Fruit fly (Drosophila melanogaster) whole organism, prepupa: ENCODE measurements around the gene Septin4.
A peak's percentile ranks its signal among the peaks of the same experiment; 100 is the strongest.

ENCODE experiments used
- CG10669 ChIP-seq: fragments of 200-800 bp; sonication (Bioruptor generic); optimal IDR thresholded peaks from 3 replicates; lab custom pipeline; 2018; ENCODE audit warnings: missing biosample characterization, mild to moderate bottlenecking, missing genetic modification characterization, moderate library complexity
- CG11294 ChIP-seq: fragments of 200-800 bp; sonication (Bioruptor generic); IDR thresholded peaks from 2 replicates; pipeline ENCODE4 v1.3.6; 2022; ENCODE audit warnings: missing biosample characterization, missing genetic modification characterization
- CG11762 ChIP-seq: fragments of 200-800 bp; sonication (Bioruptor generic); optimal IDR thresholded peaks from 3 replicates; lab custom pipeline; 2016; ENCODE audit warnings: missing biosample characterization, missing genetic modification characterization; ENCODE audit not compliant: insufficient read depth
- CG15336 ChIP-seq: fragments of 200-800 bp; sonication (Bioruptor generic); IDR thresholded peaks from 2 replicates; pipeline ENCODE4 v1.3.6; 2022; ENCODE audit warnings: missing biosample characterization, missing genetic modification characterization
- CG1621 ChIP-seq: fragments of 200-800 bp; sonication (Bioruptor generic); optimal IDR thresholded peaks from 3 replicates; lab custom pipeline; 2018; ENCODE audit warnings: missing biosample characterization, mild to moderate bottlenecking, missing genetic modification characterization
- CG16779 ChIP-seq: fragments of 200-800 bp; sonication (Bioruptor generic); optimal IDR thresholded peaks from 3 replicates; lab custom pipeline; 2017; ENCODE audit warnings: missing biosample characterization, mild to moderate bottlenecking, missing genetic modification characterization
- CG3032 ChIP-seq: fragments of 200-800 bp; optimal IDR thresholded peaks from 2 replicates; lab custom pipeline; 2019; ENCODE audit warnings: missing biosample characterization, mild to moderate bottlenecking, missing genetic modification characterization, moderate library complexity
- CG31627 ChIP-seq: fragments of 200-800 bp; sonication (Bioruptor generic); optimal IDR thresholded peaks from 3 replicates; lab custom pipeline; 2016; ENCODE audit warnings: missing biosample characterization, missing genetic modification characterization
- CG32006 ChIP-seq: fragments of 200-800 bp; sonication (Bioruptor generic); optimal IDR thresholded peaks from 3 replicates; lab custom pipeline; 2017; ENCODE audit warnings: missing biosample characterization, mild to moderate bottlenecking, missing genetic modification characterization
- CG34406 ChIP-seq: fragments of 200-800 bp; sonication (Bioruptor generic); optimal IDR thresholded peaks from 3 replicates; lab custom pipeline; 2016; ENCODE audit warnings: missing biosample characterization, missing genetic modification characterization
- CG3919 ChIP-seq: fragments of 200-800 bp; sonication (Bioruptor generic); optimal IDR thresholded peaks from 3 replicates; lab custom pipeline; 2016; ENCODE audit warnings: missing biosample characterization, missing genetic modification characterization
- CG4318 ChIP-seq: fragments of 200-800 bp; sonication (Bioruptor generic); optimal IDR thresholded peaks from 3 replicates; lab custom pipeline; 2017; ENCODE audit warnings: missing biosample characterization, mild to moderate bottlenecking, missing genetic modification characterization
- CG6276 ChIP-seq: fragments of 200-800 bp; sonication (Bioruptor generic); optimal IDR thresholded peaks from 2 replicates; lab custom pipeline; 2017; ENCODE audit warnings: missing biosample characterization, mild to moderate bottlenecking, missing genetic modification characterization
- CG6792 ChIP-seq: fragments of 200-800 bp; sonication (Bioruptor generic); optimal IDR thresholded peaks from 3 replicates; lab custom pipeline; 2016; ENCODE audit warnings: missing biosample characterization, missing genetic modification characterization
- CG6808 ChIP-seq: fragments of 200-800 bp; sonication (Bioruptor generic); optimal IDR thresholded peaks from 3 replicates; lab custom pipeline; 2017; ENCODE audit warnings: missing biosample characterization, missing genetic modification characterization, mild to moderate bottlenecking, moderate library complexity, missing genetic modification reagents
- CG6854 ChIP-seq: fragments of 200-800 bp; sonication (Bioruptor generic); optimal IDR thresholded peaks from 2 replicates; lab custom pipeline; 2017; ENCODE audit warnings: missing biosample characterization, mild to moderate bottlenecking, missing genetic modification characterization
- CG8319 ChIP-seq: fragments of 200-800 bp; sonication (Bioruptor generic); optimal IDR thresholded peaks from 3 replicates; lab custom pipeline; 2016; ENCODE audit warnings: missing biosample characterization, missing genetic modification characterization
- Eip78C ChIP-seq: fragments of 200-800 bp; sonication (Bioruptor generic); peaks from one replicate; lab custom pipeline; 2016; ENCODE audit warnings: missing biosample characterization, missing genetic modification characterization
- Eip93F ChIP-seq: fragments of 200-800 bp; sonication (Bioruptor generic); optimal IDR thresholded peaks from 2 replicates; lab custom pipeline; 2016; ENCODE audit warnings: missing biosample characterization, mild to moderate bottlenecking, missing genetic modification characterization
- Ets21C ChIP-seq: fragments of 200-800 bp; sonication (Bioruptor generic); optimal IDR thresholded peaks from 3 replicates; lab custom pipeline; 2016; ENCODE audit warnings: missing biosample characterization, missing genetic modification characterization
- Gug ChIP-seq: fragments of 200-800 bp; sonication (Bioruptor generic); IDR thresholded peaks from 2 replicates; pipeline ENCODE4 v1.3.6; 2022; ENCODE audit warnings: missing biosample characterization, missing genetic modification characterization
- Hr4 ChIP-seq: fragments of 200-800 bp; sonication (Bioruptor generic); optimal IDR thresholded peaks from 3 replicates; lab custom pipeline; 2016; ENCODE audit warnings: missing biosample characterization, missing genetic modification characterization
- Lpt ChIP-seq: fragments of 200-800 bp; sonication (Bioruptor generic); optimal IDR thresholded peaks from 3 replicates; lab custom pipeline; 2016; ENCODE audit warnings: missing biosample characterization, missing genetic modification characterization
- Met ChIP-seq: fragments of 200-800 bp; sonication (Bioruptor generic); optimal IDR thresholded peaks from 3 replicates; lab custom pipeline; 2016; ENCODE audit warnings: missing biosample characterization, missing genetic modification characterization
- OdsH ChIP-seq: fragments of 200-800 bp; sonication (Bioruptor generic); optimal IDR thresholded peaks from 3 replicates; lab custom pipeline; 2016; ENCODE audit warnings: missing biosample characterization, missing genetic modification characterization
- Smox ChIP-seq: fragments of 200-800 bp; sonication (Bioruptor generic); optimal IDR thresholded peaks from 3 replicates; lab custom pipeline; 2016; ENCODE audit warnings: missing biosample characterization, missing genetic modification characterization
- achi ChIP-seq: fragments of 200-800 bp; sonication (Bioruptor generic); optimal IDR thresholded peaks from 3 replicates; lab custom pipeline; 2016; ENCODE audit warnings: missing biosample characterization, missing genetic modification characterization
- acj6 ChIP-seq: fragments of 200-800 bp; sonication (Bioruptor generic); optimal IDR thresholded peaks from 3 replicates; lab custom pipeline; 2016; ENCODE audit warnings: missing biosample characterization, missing genetic modification characterization
- dsx ChIP-seq: fragments of 200-800 bp; optimal IDR thresholded peaks from 3 replicates; lab custom pipeline; 2019; ENCODE audit warnings: missing biosample characterization, mild to moderate bottlenecking, missing genetic modification characterization, moderate library complexity; ENCODE audit not compliant: poor library complexity, severe bottlenecking
- eg ChIP-seq: fragments of 200-800 bp; sonication (Bioruptor generic); IDR thresholded peaks from 3 replicates; pipeline ENCODE4 v1.3.6; 2022; ENCODE audit warnings: missing biosample characterization, missing genetic modification characterization
- esn ChIP-seq: fragments of 200-800 bp; sonication (Bioruptor generic); optimal IDR thresholded peaks from 2 replicates; lab custom pipeline; 2016; ENCODE audit warnings: missing biosample characterization, mild to moderate bottlenecking, missing genetic modification characterization, moderate library complexity
- fd85E ChIP-seq: fragments of 200-800 bp; sonication (Bioruptor generic); optimal IDR thresholded peaks from 3 replicates; lab custom pipeline; 2016; ENCODE audit warnings: missing biosample characterization, missing genetic modification characterization
- fkh ChIP-seq: fragments of 200-800 bp; sonication (Bioruptor generic); optimal IDR thresholded peaks from 3 replicates; lab custom pipeline; 2017; ENCODE audit warnings: missing biosample characterization, mild to moderate bottlenecking, missing genetic modification characterization, moderate library complexity
- lz ChIP-seq: fragments of 200-800 bp; sonication (Bioruptor generic); optimal IDR thresholded peaks from 3 replicates; lab custom pipeline; 2016; ENCODE audit warnings: missing biosample characterization, missing genetic modification characterization
- net ChIP-seq: fragments of 200-800 bp; sonication (Bioruptor generic); optimal IDR thresholded peaks from 3 replicates; lab custom pipeline; 2016; ENCODE audit warnings: missing biosample characterization, missing genetic modification characterization
- pdm3 ChIP-seq: fragments of 200-800 bp; sonication (Bioruptor generic); optimal IDR thresholded peaks from 3 replicates; lab custom pipeline; 2016; ENCODE audit warnings: missing biosample characterization, missing genetic modification characterization
- salr ChIP-seq, 2 experiments: fragments of 200-800 bp; sonication (Bioruptor generic); optimal IDR thresholded peaks; 3 replicates each; lab custom pipeline; 2016 to 2018; ENCODE audit warnings: missing biosample characterization in 2 of 2, missing genetic modification characterization in 2 of 2, mild to moderate bottlenecking in 1 of 2
- ss ChIP-seq, 2 experiments: fragments of 200-800 bp; sonication (Bioruptor generic); optimal IDR thresholded peaks; 2 replicates in 1 of 2; 3 replicates in 1 of 2; lab custom pipeline; 2017 to 2018; ENCODE audit warnings: mild to moderate bottlenecking in 2 of 2, missing biosample characterization in 2 of 2, missing genetic modification characterization in 2 of 2, moderate library complexity in 1 of 2
- svp ChIP-seq: fragments of 200-800 bp; sonication (Bioruptor generic); peaks from one replicate; lab custom pipeline; 2016; ENCODE audit warnings: missing biosample characterization, missing genetic modification characterization
- vri ChIP-seq: fragments of 200-800 bp; sonication (Bioruptor generic); optimal IDR thresholded peaks from 3 replicates; lab custom pipeline; 2016; ENCODE audit warnings: missing biosample characterization, mild to moderate bottlenecking, missing genetic modification characterization

The Septin4 gene

dm6 chrX:16734647-16735046 is 39.7 kb upstream of the Septin4 start, which contains the start of gene TwdlY:
TSS of gene TwdlY (plus strand) at chrX:16734947.
- TF ChIP-seq CG3032 (tag; lab: Kevin White, UChicago) (no peak), dsx (GFP tag; lab: Kevin White, UChicago) (no peak), CG6276 (GFP tag; lab: Kevin White, UChicago) (no peak), eg (GFP tag; lab: Robert Waterston, UW) (no peak), vri (no peak), acj6 (GFP tag; lab: Kevin White, UChicago) (no peak)

- no peak for TF ChIP-seq CG3919 (GFP tag; lab: Kevin White, UChicago)
- TF ChIP-seq CG32006 (GFP tag; lab: Kevin White, UChicago), result no peak
- no peak for TF ChIP-seq CG11294 (GFP tag; lab: Robert Waterston, UW)
- TF ChIP-seq CG16779, result no peak
- no peak for TF ChIP-seq Lpt
Observed at dm6 chrX:16733244-16733643, 38.3 kb upstream of the Septin4 start.

- TF ChIP-seq CG31627 (GFP tag; lab: Kevin White, UChicago) (no peak), salr (GFP tag; optimal IDR thresholded peaks at IDR 0.05; lab: Kevin White, UChicago) (no peak), CG4318 (GFP tag; lab: Kevin White, UChicago) (no peak), CG10669 (GFP tag; lab: Kevin White, UChicago) (no peak), esn (GFP tag; lab: Kevin White, UChicago) (no peak), Hr4 (GFP tag; lab: Kevin White, UChicago) (no peak), CG6792 (GFP tag; lab: Kevin White, UChicago) (no peak), dsx (GFP tag; lab: Kevin White, UChicago) (no peak), CG6854 (GFP tag; lab: Kevin White, UChicago) (no peak)
Observed at dm6 chrX:16730791-16731190, 35.8 kb upstream of the Septin4 start, which contains the start of gene TwdlX. TSS of gene TwdlX (plus strand) at chrX:16731091.

dm6 chrX:16724544-16724943 is 29.6 kb upstream of the Septin4 start:
- TF ChIP-seq Gug (GFP tag; lab: Robert Waterston, UW), result no peak
- no peak for TF ChIP-seq CG11762 (GFP tag; lab: Kevin White, UChicago)
- TF ChIP-seq CG6792 (GFP tag; lab: Kevin White, UChicago), result no peak
- TF ChIP-seq ss (GFP tag; optimal IDR thresholded peaks at IDR 0.05; lab: Kevin White, UChicago), result no peak
- peak; percentile 13 for TF ChIP-seq fkh (GFP tag; lab: Kevin White, UChicago)
- no peak for TF ChIP-seq CG15336
- TF ChIP-seq CG11294 (GFP tag; lab: Robert Waterston, UW), result no peak
- TF ChIP-seq, all 60 proteins: peak for 1

- TF ChIP-seq Ets21C (GFP tag; lab: Kevin White, UChicago) (peak; percentile 68), Smox (GFP tag; lab: Kevin White, UChicago) (peak; percentile 75), fd85E (GFP tag; lab: Kevin White, UChicago) (no peak), achi (GFP tag; lab: Kevin White, UChicago) (peak; percentile 67), CG11294 (GFP tag; lab: Robert Waterston, UW) (peak; percentile 60; the same call in 1 of the 2 replicates), lz (GFP tag; lab: Kevin White, UChicago) (peak; percentile 83), CG10669 (GFP tag; lab: Kevin White, UChicago) (peak; percentile 38), Met (GFP tag; lab: Kevin White, UChicago) (peak; percentile 48), CG6808 (peak; percentile 83), Eip78C (GFP tag; lab: Kevin White, UChicago) (peak; percentile 84), pdm3 (GFP tag; lab: Kevin White, UChicago) (peak; percentile 79), OdsH (GFP tag; lab: Kevin White, UChicago) (peak; percentile 70), CG1621 (peak; percentile 69), esn (GFP tag; lab: Kevin White, UChicago) (peak; percentile 78), vri (peak; percentile 84), CG34406 (GFP tag; lab: Kevin White, UChicago) (peak; percentile 47), net (GFP tag; lab: Kevin White, UChicago) (peak; percentile 69), svp (GFP tag; lab: Kevin White, UChicago) (peak; percentile 72), CG31627 (GFP tag; lab: Kevin White, UChicago) (peak; percentile 76), CG8319 (peak; percentile 13), Eip93F (GFP tag; lab: Kevin White, UChicago) (no peak), CG11762 (GFP tag; lab: Kevin White, UChicago) (no peak)
Observed at dm6 chrX:16723203-16724173, 28.5 kb upstream of the Septin4 start.
